Fruit fly (Drosophila melanogaster): ENCODE measurements around the gene CG17026.
A peak's percentile ranks its signal among the peaks of the same experiment; 100 is the strongest.

CG17026 gene

dm6 chr3L:15976758-15977157, 1.6 kb downstream of the CG17026 start, which contains the start of gene CG17029 (continued):
- peak; percentile 17 for TF ChIP-seq Deaf1 (tag; optimal IDR thresholded peaks at IDR 0.05)
- TF ChIP-seq Meics (GFP tag; optimal IDR thresholded peaks at IDR 0.05), result peak; percentile 6
- TF ChIP-seq scrt (GFP tag; optimal IDR thresholded peaks at IDR 0.05), result no peak
- peak; percentile 7 for TF ChIP-seq Fer1 (GFP tag; optimal IDR thresholded peaks at IDR 0.05)

dm6 chr3L:15977565-15977964, 2.4 kb downstream of the CG17026 start:
- no peak for TF ChIP-seq ap (GFP tag; IDR thresholded peaks at IDR 0.05)
- TF ChIP-seq jing (GFP tag; optimal IDR thresholded peaks at IDR 0.05), result no peak
- TF ChIP-seq CG11093 (GFP tag; IDR thresholded peaks at IDR 0.05), result peak; percentile 63; the same call in 2 of the 3 replicates
- TF ChIP-seq CG5245 (GFP tag; optimal IDR thresholded peaks at IDR 0.05), result peak; percentile 32
- peak; percentile 36; the same call in 1 of the 2 replicates for TF ChIP-seq sob (GFP tag; IDR thresholded peaks at IDR 0.05)
- peak; percentile 35 for TF ChIP-seq CG3281 (GFP tag; optimal IDR thresholded peaks at IDR 0.05)
- peak; percentile 10; the same call in 1 of the 2 replicates for TF ChIP-seq CG11696 (GFP tag; IDR thresholded peaks at IDR 0.05)
- no peak for TF ChIP-seq Vsx1 (GFP tag; optimal IDR thresholded peaks at IDR 0.05)
- peak; percentile 45; the same call in 1 of the 2 replicates for TF ChIP-seq CG4404 (GFP tag; IDR thresholded peaks at IDR 0.05)
- TF ChIP-seq Xrp1 (GFP tag; IDR thresholded peaks at IDR 0.05), result peak; percentile 73
- TF ChIP-seq nmo (GFP tag; optimal IDR thresholded peaks at IDR 0.05), result peak; percentile 53
- TF ChIP-seq Oli (tag; optimal IDR thresholded peaks at IDR 0.05), result peak; percentile 36
- no peak for TF ChIP-seq Xbp1 (GFP tag; optimal IDR thresholded peaks at IDR 0.05)
- no peak for TF ChIP-seq Trl (optimal IDR thresholded peaks at IDR 0.05)
- no peak for TF ChIP-seq Trl (GFP tag; optimal IDR thresholded peaks at IDR 0.05)
- TF ChIP-seq hkb (optimal IDR thresholded peaks at IDR 0.05), result no peak
- TF ChIP-seq hkb (GFP tag; IDR thresholded peaks at IDR 0.05), result peak; percentile 72
- TF ChIP-seq CG4854 (GFP tag; optimal IDR thresholded peaks at IDR 0.05), result no peak
- peak; percentile 66 for TF ChIP-seq Ada2b (GFP tag; IDR thresholded peaks at IDR 0.05)
- TF ChIP-seq CG4820 (GFP tag; optimal IDR thresholded peaks at IDR 0.05), result peak; percentile 42
- TF ChIP-seq row (GFP tag; IDR thresholded peaks at IDR 0.05), result peak; percentile 72
- peak; percentile 74 for TF ChIP-seq lab (GFP tag; optimal IDR thresholded peaks at IDR 0.05)
- no peak for TF ChIP-seq inv (GFP tag; IDR thresholded peaks at IDR 0.05; ENCODE audit: partially characterized antibody)
- TF ChIP-seq HLH3B (GFP tag; IDR thresholded peaks at IDR 0.05), result peak; percentile 52; the same call in 1 of the 2 replicates
- peak; percentile 39 for TF ChIP-seq CG13296 (GFP tag; optimal IDR thresholded peaks at IDR 0.05)
- TF ChIP-seq ase (GFP tag; IDR thresholded peaks at IDR 0.05), result peak; percentile 64; the same call in 2 of the 3 replicates
- no peak for TF ChIP-seq shn (GFP tag; optimal IDR thresholded peaks at IDR 0.05)
- TF ChIP-seq CG12942 (GFP tag; optimal IDR thresholded peaks at IDR 0.05), result no peak
- TF ChIP-seq CG14710 (tag; optimal IDR thresholded peaks at IDR 0.05), result peak; percentile 7
- TF ChIP-seq CG2202 (tag; optimal IDR thresholded peaks at IDR 0.05), result no peak
- no peak for TF ChIP-seq CG9876 (GFP tag; optimal IDR thresholded peaks at IDR 0.05)
- TF ChIP-seq CG10565 (GFP tag; optimal IDR thresholded peaks at IDR 0.05), result no peak
- no peak for TF ChIP-seq sens-2 (GFP tag; IDR thresholded peaks at IDR 0.05)
- peak; percentile 14 for TF ChIP-seq CG10543 (GFP tag; optimal IDR thresholded peaks at IDR 0.05)
- peak in 1 of 2 experiments; percentile 12 for TF ChIP-seq chif (GFP tag; optimal IDR thresholded peaks at IDR 0.05)
- TF ChIP-seq gce (GFP tag; IDR thresholded peaks at IDR 0.05), result peak; percentile 54; the same call in 2 of the 3 replicates
- TF ChIP-seq CG14667 (GFP tag; IDR thresholded peaks at IDR 0.05), result peak; percentile 58
- no peak for TF ChIP-seq Dref (GFP tag; IDR thresholded peaks at IDR 0.05)
- TF ChIP-seq her (GFP tag; optimal IDR thresholded peaks at IDR 0.05), result no peak
- TF ChIP-seq Mrtf (GFP tag; IDR thresholded peaks at IDR 0.05), result no peak
- no peak for TF ChIP-seq CG12219 (GFP tag; optimal IDR thresholded peaks at IDR 0.05)
- TF ChIP-seq CG17385 (GFP tag; optimal IDR thresholded peaks at IDR 0.05), result peak; percentile 32
- no peak for TF ChIP-seq Dll (GFP tag; IDR thresholded peaks at IDR 0.05; ENCODE audit: partially characterized antibody)
- TF ChIP-seq fd3F (GFP tag; optimal IDR thresholded peaks at IDR 0.05), result no peak
- peak; percentile 10 to 86 for TF ChIP-seq Pdp1 (GFP tag; optimal IDR thresholded peaks at IDR 0.05)
- TF ChIP-seq CG10979 (tag; optimal IDR thresholded peaks at IDR 0.05), result peak; percentile 44

Measured in whole organism, embryonic.